Worm (Caenorhabditis elegans) whole organism, L4 larva: ENCODE data around the gene sas-7.

Experiments
- F10B5.3 ChIP-seq: sonication (generic microtip); optimal IDR thresholded peaks from 2 replicates; lab custom pipeline; 2016; ENCODE audit warnings: mild to moderate bottlenecking, missing genetic modification characterization, missing compliant biosample characterization
- F44E2.7 ChIP-seq: fragments of 200-800 bp; sonication (Bioruptor generic); IDR thresholded peaks from 2 replicates; pipeline ENCODE4 v2.1.2; 2022; ENCODE audit warnings: missing genetic modification characterization, missing compliant biosample characterization
- F49E8.2 ChIP-seq: sonication (generic microtip); optimal IDR thresholded peaks from 2 replicates; lab custom pipeline; 2016; ENCODE audit warnings: missing compliant biosample characterization, mild to moderate bottlenecking, missing genetic modification characterization, borderline replicate concordance
- T26A8.4 ChIP-seq: fragments of 200-800 bp; sonication (Bioruptor generic); IDR thresholded peaks from 2 replicates; pipeline ENCODE4 v1.3.6; 2022; ENCODE audit warnings: missing genetic modification characterization, missing compliant biosample characterization
- Y105C5A.15 ChIP-seq: fragments of 200-800 bp; sonication (Bioruptor generic); IDR thresholded peaks from 2 replicates; pipeline ENCODE4 v1.3.6; 2022; ENCODE audit warnings: missing genetic modification characterization, missing compliant biosample characterization
- ZK546.5 ChIP-seq, 2 experiments: sonication (generic microtip); optimal IDR thresholded peaks; 2 replicates each; lab custom pipeline; 2017; ENCODE audit warnings: missing biosample characterization in 2 of 2, missing genetic modification characterization in 2 of 2
- aha-1 ChIP-seq: fragments of 150-350 bp; peaks from one replicate; lab custom pipeline; 2014; ENCODE audit warnings: missing biosample characterization, missing genetic modification characterization
- attf-4 ChIP-seq: sonication (generic microtip); optimal IDR thresholded peaks from 3 replicates; lab custom pipeline; 2017; ENCODE audit warnings: missing biosample characterization, missing genetic modification characterization
- ceh-44 ChIP-seq: fragments of 200-800 bp; sonication (Bioruptor generic); IDR thresholded peaks from 2 replicates; pipeline ENCODE4 v1.3.6; 2022; ENCODE audit warnings: missing genetic modification reagents, missing genetic modification characterization, missing compliant biosample characterization
- ces-1 ChIP-seq: fragments of 150-350 bp; sonication (generic microtip); optimal IDR thresholded peaks from 4 replicates; lab custom pipeline; 2014; ENCODE audit warnings: missing biosample characterization, missing genetic modification reagents, missing genetic modification characterization
- cey-2 ChIP-seq: sonication (generic microtip); optimal IDR thresholded peaks from 3 replicates; lab custom pipeline; 2017; ENCODE audit warnings: missing genetic modification characterization, mild to moderate bottlenecking, missing compliant biosample characterization, antibody characterized with exemption, borderline replicate concordance; ENCODE audit not compliant: insufficient read depth
- ctbp-1 ChIP-seq: fragments of 200-800 bp; sonication (Bioruptor generic); IDR thresholded peaks from 2 replicates; pipeline ENCODE4 v1.3.6; 2022; ENCODE audit warnings: missing genetic modification reagents, missing genetic modification characterization, missing compliant biosample characterization
- daf-12 ChIP-seq: fragments of 150-350 bp; optimal IDR thresholded peaks from 2 replicates; lab custom pipeline; 2014; ENCODE audit warnings: missing biosample characterization, missing genetic modification reagents, missing genetic modification characterization
- daf-16 ChIP-seq, 3 experiments: sonication (generic microtip); optimal IDR thresholded peaks; 2 replicates each; lab custom pipeline; 2016 to 2017; ENCODE audit warnings: missing genetic modification characterization in 3 of 3, missing genetic modification reagents in 3 of 3, mild to moderate bottlenecking in 2 of 3, missing compliant biosample characterization in 2 of 3, missing biosample characterization in 1 of 3, moderate library complexity in 1 of 3
- dmd-6 ChIP-seq: fragments of 200-800 bp; sonication (Bioruptor generic); IDR thresholded peaks from 2 replicates; pipeline ENCODE4 v1.3.6; 2022; ENCODE audit warnings: missing genetic modification reagents, missing genetic modification characterization, missing compliant biosample characterization
- dmd-9 ChIP-seq: fragments of 200-800 bp; sonication (Bioruptor generic); IDR thresholded peaks from 2 replicates; pipeline ENCODE4 v1.3.6; 2022; ENCODE audit warnings: missing genetic modification reagents, missing genetic modification characterization, missing compliant biosample characterization
- dpl-1 ChIP-seq: fragments of 150-350 bp; optimal IDR thresholded peaks from 2 replicates; lab custom pipeline; 2014; ENCODE audit warnings: missing biosample characterization, missing genetic modification reagents, missing genetic modification characterization
- dve-1 ChIP-seq: sonication (generic microtip); optimal IDR thresholded peaks from 2 replicates; lab custom pipeline; 2017; ENCODE audit warnings: antibody characterized with exemption, mild to moderate bottlenecking, missing genetic modification characterization, missing compliant biosample characterization; ENCODE audit not compliant: insufficient read depth
- egl-43 ChIP-seq: fragments of 200-800 bp; sonication (Bioruptor generic); IDR thresholded peaks from 2 replicates; pipeline ENCODE4 v1.3.6; 2022; ENCODE audit warnings: missing genetic modification reagents, missing genetic modification characterization, missing compliant biosample characterization
- fkh-10 ChIP-seq: fragments of 150-350 bp; optimal IDR thresholded peaks from 2 replicates; lab custom pipeline; 2014; ENCODE audit warnings: missing biosample characterization, missing genetic modification reagents, missing genetic modification characterization
- gei-8 ChIP-seq: fragments of 200-800 bp; sonication (Bioruptor generic); optimal IDR thresholded peaks from 2 replicates; lab custom pipeline; 2018; ENCODE audit warnings: mild to moderate bottlenecking, missing genetic modification characterization, missing compliant biosample characterization
- hif-1 ChIP-seq, 2 experiments: sonication (generic microtip); optimal IDR thresholded peaks; 2 replicates each; lab custom pipeline; 2016 to 2017; ENCODE audit warnings: missing compliant biosample characterization in 2 of 2, missing genetic modification characterization in 2 of 2, missing genetic modification reagents in 2 of 2, missing genotype in 2 of 2, mild to moderate bottlenecking in 1 of 2
- hlh-11 ChIP-seq: fragments of 200-800 bp; sonication (Bioruptor generic); optimal IDR thresholded peaks from 2 replicates; lab custom pipeline; 2018; ENCODE audit warnings: mild to moderate bottlenecking, missing genetic modification characterization, missing compliant biosample characterization
- hlh-30 ChIP-seq: sonication (generic microtip); optimal IDR thresholded peaks from 2 replicates; lab custom pipeline; 2017; ENCODE audit warnings: antibody characterized with exemption, mild to moderate bottlenecking, missing genetic modification characterization, missing compliant biosample characterization; ENCODE audit not compliant: insufficient read depth
- hmg-1.1 ChIP-seq: fragments of 200-800 bp; sonication (Bioruptor generic); IDR thresholded peaks from 2 replicates; pipeline ENCODE4 v1.3.6; 2022; ENCODE audit warnings: missing genetic modification reagents, missing genetic modification characterization, missing compliant biosample characterization
- lin-15B ChIP-seq: fragments of 150-350 bp; sonication (generic microtip); optimal IDR thresholded peaks from 3 replicates; lab custom pipeline; 2014; ENCODE audit warnings: missing biosample characterization, missing genetic modification characterization
- lin-38 ChIP-seq: fragments of 200-800 bp; sonication (Bioruptor generic); IDR thresholded peaks from 2 replicates; pipeline ENCODE4 v1.3.6; 2022; ENCODE audit warnings: missing genetic modification reagents, missing genetic modification characterization, missing compliant biosample characterization
- lir-3 ChIP-seq: sonication (generic microtip); optimal IDR thresholded peaks from 2 replicates; lab custom pipeline; 2016; ENCODE audit warnings: mild to moderate bottlenecking, missing genetic modification characterization, missing compliant biosample characterization
- lsy-2 ChIP-seq, 2 experiments: fragments of 150-350 bp in 1 of 2; sonication (generic microtip) in 1 of 2; optimal IDR thresholded peaks; 2 replicates each; lab custom pipeline; 2014 to 2017; ENCODE audit warnings: missing biosample characterization in 2 of 2, missing genetic modification characterization in 2 of 2
- madf-5 ChIP-seq, 2 experiments: fragments of 200-800 bp; sonication (Bioruptor generic); IDR thresholded peaks; 2 replicates each; pipeline ENCODE4 v1.3.6; 2022; ENCODE audit warnings: missing compliant biosample characterization in 2 of 2, missing genetic modification characterization in 2 of 2
- mep-1 ChIP-seq: fragments of 150-350 bp; sonication (generic microtip); optimal IDR thresholded peaks from 3 replicates; lab custom pipeline; 2014; ENCODE audit warnings: missing biosample characterization, missing genetic modification characterization
- mes-2 ChIP-seq: sonication (generic microtip); optimal IDR thresholded peaks from 2 replicates; lab custom pipeline; 2016; ENCODE audit warnings: missing genotype, mild to moderate bottlenecking, missing genetic modification characterization, missing compliant biosample characterization; ENCODE audit not compliant: poor library complexity, severe bottlenecking
- nhr-11 ChIP-seq: fragments of 150-350 bp; optimal IDR thresholded peaks from 2 replicates; lab custom pipeline; 2014; ENCODE audit warnings: missing biosample characterization, missing genetic modification characterization
- nhr-111 ChIP-seq: fragments of 200-800 bp; sonication (Bioruptor generic); optimal IDR thresholded peaks from 2 replicates; lab custom pipeline; 2018; ENCODE audit warnings: mild to moderate bottlenecking, missing genetic modification characterization, missing compliant biosample characterization
- nhr-25 ChIP-seq: sonication (generic microtip); optimal IDR thresholded peaks from 2 replicates; lab custom pipeline; 2017; ENCODE audit warnings: missing genetic modification characterization, mild to moderate bottlenecking, missing compliant biosample characterization, antibody characterized with exemption, moderate library complexity, borderline replicate concordance; ENCODE audit not compliant: insufficient read depth
- nhr-28 ChIP-seq: fragments of 150-350 bp; optimal IDR thresholded peaks from 2 replicates; lab custom pipeline; 2014; ENCODE audit warnings: missing biosample characterization, missing genetic modification characterization
- nhr-6 ChIP-seq: fragments of 150-350 bp; optimal IDR thresholded peaks from 2 replicates; lab custom pipeline; 2014; ENCODE audit warnings: missing biosample characterization, missing genetic modification characterization
- nhr-77 ChIP-seq: fragments of 150-350 bp; optimal IDR thresholded peaks from 2 replicates; lab custom pipeline; 2014; ENCODE audit warnings: missing biosample characterization, missing genetic modification characterization
- spr-1 ChIP-seq: sonication (generic microtip); optimal IDR thresholded peaks from 2 replicates; lab custom pipeline; 2016; ENCODE audit warnings: mild to moderate bottlenecking, missing genetic modification characterization, missing compliant biosample characterization
- unc-39 ChIP-seq: sonication (generic microtip); optimal IDR thresholded peaks from 2 replicates; lab custom pipeline; 2017; ENCODE audit warnings: missing biosample characterization, missing genetic modification characterization
- vab-7 ChIP-seq: fragments of 200-800 bp; sonication (Bioruptor generic); IDR thresholded peaks from 2 replicates; pipeline ENCODE4 v1.3.6; 2022; ENCODE audit warnings: missing genetic modification reagents, missing genetic modification characterization, missing compliant biosample characterization
- zip-11 ChIP-seq: fragments of 200-800 bp; sonication (Bioruptor generic); IDR thresholded peaks from 2 replicates; pipeline ENCODE4 v1.3.6; 2022; ENCODE audit warnings: missing genetic modification characterization, missing compliant biosample characterization

Gene sas-7

ce11 chrIII:10355382-10355781 lies 34.6 kb downstream of the sas-7 start, which contains the start of gene spp-1 (continued):
- TF ChIP-seq lsy-2 (tag; optimal IDR thresholded peaks at IDR 0.05; lab: Kevin White, UChicago), result peak in 1 of 2 experiments; percentile 30
- TF ChIP-seq nhr-111, result no peak
- TF ChIP-seq madf-5 (GFP tag; IDR thresholded peaks at IDR 0.05; lab: Robert Waterston, UW), result no peak
- TF ChIP-seq gei-8, result no peak
- TF ChIP-seq, all 104 proteins: peak for 17

ce11 chrIII:10357598-10358186 lies 36.9 kb downstream of the sas-7 start, which contains the start of gene umps-1:
TSS of gene umps-1 (minus strand) at chrIII:10357648.
- TF ChIP-seq attf-4 (tag; lab: Kevin White, UChicago), result no peak
- peak in 1 of 2 experiments; percentile 34 for TF ChIP-seq hif-1 (tag; optimal IDR thresholded peaks at IDR 0.05; lab: Kevin White, UChicago)
- peak; percentile 50 for TF ChIP-seq hlh-11 (tag; lab: Kevin White, UChicago)
- peak; percentile 98 for TF ChIP-seq dpl-1 (GFP tag; lab: Kevin White, UChicago)
- TF ChIP-seq nhr-6 (tag; lab: Kevin White, UChicago), result peak; percentile 59
- no peak for TF ChIP-seq spr-1 (tag; lab: Kevin White, UChicago)
- TF ChIP-seq mep-1 (tag; lab: Kevin White, UChicago), result peak; percentile 60
- TF ChIP-seq egl-43, result no peak
- TF ChIP-seq nhr-77, result peak; percentile 40
- peak; percentile 49 for TF ChIP-seq dmd-6 (GFP tag; lab: Robert Waterston, UW)
- peak; percentile 80 to 99 for TF ChIP-seq lsy-2 (tag; optimal IDR thresholded peaks at IDR 0.05; lab: Kevin White, UChicago)
- peak; percentile 74 for TF ChIP-seq nhr-28 (tag; lab: Kevin White, UChicago)
- TF ChIP-seq Y105C5A.15 (GFP tag; lab: Robert Waterston, UW), result no peak
- peak; percentile 84 for TF ChIP-seq mes-2 (tag; lab: Kevin White, UChicago)
- TF ChIP-seq F10B5.3 (tag; lab: Kevin White, UChicago), result no peak
- no peak for TF ChIP-seq ZK546.5 (tag; optimal IDR thresholded peaks at IDR 0.05; lab: Kevin White, UChicago)
- TF ChIP-seq dve-1 (tag; lab: Kevin White, UChicago), result peak; percentile 60
- no peak for TF ChIP-seq unc-39
- TF ChIP-seq zip-11 (GFP tag; lab: Robert Waterston, UW), result no peak
- TF ChIP-seq lir-3, result no peak
- TF ChIP-seq daf-12, result no peak
- peak; percentile 51 for TF ChIP-seq nhr-25 (tag; lab: Kevin White, UChicago)
- TF ChIP-seq ceh-44 (GFP tag; lab: Robert Waterston, UW), result no peak
- TF ChIP-seq nhr-11, result peak; percentile 30
- TF ChIP-seq vab-7 (GFP tag; lab: Robert Waterston, UW), result no peak
- TF ChIP-seq hlh-30 (tag; lab: Kevin White, UChicago), result peak; percentile 64
- TF ChIP-seq lin-38 (GFP tag; lab: Robert Waterston, UW), result peak; percentile 67
- no peak for TF ChIP-seq F49E8.2
- no peak for TF ChIP-seq dmd-9 (GFP tag; lab: Robert Waterston, UW)
- TF ChIP-seq hmg-1.1 (GFP tag; lab: Robert Waterston, UW), result peak; percentile 35; the same call in 1 of the 2 replicates
- TF ChIP-seq daf-16 (GFP tag; optimal IDR thresholded peaks at IDR 0.05; lab: Kevin White, UChicago), result no peak
- peak; percentile 47 for TF ChIP-seq daf-16 (tag; optimal IDR thresholded peaks at IDR 0.05; lab: Kevin White, UChicago)
- TF ChIP-seq aha-1 (tag; lab: Kevin White, UChicago), result peak; percentile 52
- no peak for TF ChIP-seq F44E2.7 (GFP tag; lab: Robert Waterston, UW)

DNA sequence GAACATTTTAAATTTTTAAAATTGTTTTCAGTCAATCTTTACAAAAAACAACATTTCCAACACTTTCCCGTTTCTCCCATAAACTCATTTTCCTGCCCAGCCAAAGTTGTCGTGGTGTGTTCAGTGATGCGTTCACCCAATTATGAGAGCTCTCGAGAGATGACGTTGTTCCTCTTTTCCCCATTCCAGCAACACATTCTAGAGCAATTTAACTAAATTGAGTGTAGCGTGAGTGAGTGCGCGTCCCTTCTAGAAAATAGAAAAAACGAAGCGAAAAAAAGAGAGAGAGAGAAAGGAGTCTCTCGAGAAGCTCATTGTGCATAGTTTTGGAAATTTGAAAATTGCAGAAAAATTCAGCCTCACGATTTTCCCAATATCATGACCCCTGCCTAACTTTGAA lies 37.9 kb downstream of the sas-7 start:
- no peak for TF ChIP-seq cey-2 (tag; lab: Kevin White, UChicago)
- peak; percentile 62 for TF ChIP-seq fkh-10 (GFP tag; lab: Kevin White, UChicago)
- peak; percentile 86 for TF ChIP-seq ces-1 (GFP tag; lab: Kevin White, UChicago)
- no peak for TF ChIP-seq T26A8.4
- no peak for TF ChIP-seq lin-15B (tag; lab: Kevin White, UChicago)
- TF ChIP-seq lsy-2 (tag; optimal IDR thresholded peaks at IDR 0.05; lab: Kevin White, UChicago), result peak in 1 of 2 experiments; percentile 46
- TF ChIP-seq ctbp-1 (GFP tag; lab: Robert Waterston, UW), result 0 out of 2 replicates have a peak, but pooled peaks have one; percentile 55
- peak; percentile 14 for TF ChIP-seq aha-1 (tag; lab: Kevin White, UChicago)
